Fruit fly (Drosophila melanogaster) whole organism, pupa: ENCODE data around the gene RpS21.

ENCODE experiments used
- CG10348 ChIP-seq: fragments of 200-800 bp; sonication (Bioruptor generic); IDR thresholded peaks from 2 replicates; pipeline ENCODE4 v1.3.6; 2022; ENCODE audit warnings: missing biosample characterization, missing genetic modification characterization
- CG12605 ChIP-seq: fragments of 200-800 bp; sonication (Bioruptor generic); IDR thresholded peaks from 2 replicates; pipeline ENCODE4 v1.3.6; 2022; ENCODE audit warnings: missing biosample characterization, missing genetic modification characterization
- CG13204 ChIP-seq: fragments of 200-800 bp; sonication (Bioruptor generic); optimal IDR thresholded peaks from 2 replicates; lab custom pipeline; 2018; ENCODE audit warnings: missing biosample characterization, mild to moderate bottlenecking, missing genetic modification characterization, moderate library complexity
- CG14655 ChIP-seq: fragments of 200-800 bp; sonication (Bioruptor generic); optimal IDR thresholded peaks from 3 replicates; lab custom pipeline; 2017; ENCODE audit warnings: mild to moderate bottlenecking, missing biosample characterization, missing genetic modification reagents, missing genetic modification characterization
- CG15710 ChIP-seq: fragments of 200-800 bp; sonication (Bioruptor generic); optimal IDR thresholded peaks from 2 replicates; lab custom pipeline; 2018; ENCODE audit warnings: missing biosample characterization, mild to moderate bottlenecking, missing genetic modification characterization, moderate library complexity
- CG17806 ChIP-seq: fragments of 200-800 bp; sonication (Bioruptor generic); optimal IDR thresholded peaks from 2 replicates; lab custom pipeline; 2018; ENCODE audit warnings: missing biosample characterization, mild to moderate bottlenecking, missing genetic modification characterization, moderate library complexity
- CG32121 ChIP-seq: fragments of 200-800 bp; sonication (Bioruptor generic); IDR thresholded peaks from 2 replicates; pipeline ENCODE4 v1.3.6; 2022; ENCODE audit warnings: missing biosample characterization, missing genetic modification characterization
- CG34367 ChIP-seq: fragments of 200-800 bp; sonication (Bioruptor generic); optimal IDR thresholded peaks from 2 replicates; lab custom pipeline; 2018; ENCODE audit warnings: missing biosample characterization, mild to moderate bottlenecking, missing genetic modification characterization
- CG4496 ChIP-seq: fragments of 200-800 bp; sonication (Bioruptor generic); IDR thresholded peaks from 3 replicates; pipeline ENCODE4 v1.3.6; 2022; ENCODE audit warnings: missing biosample characterization, missing genetic modification characterization
- CG8159 ChIP-seq: fragments of 200-800 bp; sonication (Bioruptor generic); optimal IDR thresholded peaks from 3 replicates; lab custom pipeline; 2018; ENCODE audit warnings: missing biosample characterization, mild to moderate bottlenecking, missing genetic modification characterization, moderate library complexity
- CG8301 ChIP-seq: fragments of 200-800 bp; sonication (Bioruptor generic); optimal IDR thresholded peaks from 2 replicates; lab custom pipeline; 2018; ENCODE audit warnings: missing biosample characterization, mild to moderate bottlenecking, missing genetic modification characterization
- CG9948 ChIP-seq: fragments of 200-800 bp; sonication (Bioruptor generic); optimal IDR thresholded peaks from 2 replicates; lab custom pipeline; 2018; ENCODE audit warnings: missing biosample characterization, mild to moderate bottlenecking, missing genetic modification characterization, moderate library complexity
- D1 ChIP-seq: fragments of 200-800 bp; sonication (Bioruptor generic); optimal IDR thresholded peaks from 2 replicates; lab custom pipeline; 2018; ENCODE audit warnings: missing biosample characterization, mild to moderate bottlenecking, missing genetic modification characterization, moderate library complexity
- EcR ChIP-seq: fragments of 200-800 bp; sonication (Bioruptor generic); optimal IDR thresholded peaks from 3 replicates; lab custom pipeline; 2019; ENCODE audit warnings: missing biosample characterization, missing genetic modification characterization, mild to moderate bottlenecking, moderate library complexity, missing genetic modification reagents
- Ets98B ChIP-seq: fragments of 200-800 bp; sonication (Bioruptor generic); IDR thresholded peaks from 2 replicates; pipeline ENCODE4 v1.3.6; 2022; ENCODE audit warnings: missing biosample characterization, missing genetic modification characterization
- Pif1A ChIP-seq: fragments of 200-800 bp; sonication (Bioruptor generic); optimal IDR thresholded peaks from 3 replicates; lab custom pipeline; 2016; ENCODE audit warnings: missing biosample characterization, missing genetic modification characterization
- Pif1B ChIP-seq: fragments of 200-800 bp; sonication (Bioruptor generic); optimal IDR thresholded peaks from 3 replicates; lab custom pipeline; 2016; ENCODE audit warnings: missing biosample characterization, missing genetic modification characterization
- Snoo ChIP-seq: fragments of 200-800 bp; sonication (Bioruptor generic); optimal IDR thresholded peaks from 3 replicates; lab custom pipeline; 2017; ENCODE audit warnings: missing biosample characterization, mild to moderate bottlenecking, missing genetic modification characterization, inconsistent platforms
- fd96Ca ChIP-seq: fragments of 200-800 bp; sonication (Bioruptor generic); IDR thresholded peaks from 3 replicates; pipeline ENCODE4 v1.3.6; 2022; ENCODE audit warnings: missing biosample characterization, missing genetic modification characterization
- gl ChIP-seq: fragments of 200-800 bp; sonication (Bioruptor generic); optimal IDR thresholded peaks from 2 replicates; lab custom pipeline; 2018; ENCODE audit warnings: missing biosample characterization, mild to moderate bottlenecking, missing genetic modification characterization
- rn ChIP-seq: fragments of 200-800 bp; sonication (Bioruptor generic); IDR thresholded peaks from 2 replicates; pipeline ENCODE4 v1.3.6; 2022; ENCODE audit warnings: missing biosample characterization, missing genetic modification characterization

RpS21 gene

dm6 chr2L:2856960-2857584 lies 1.2 kb downstream of the RpS21 start, which contains the start of gene CG2991:
TSS of gene CG2991 (plus strand) at chr2L:2857164.
- TF ChIP-seq CG8159 (tag; lab: Kevin White, UChicago) (peak; percentile 18), CG17806 (tag; lab: Kevin White, UChicago) (no peak), CG10348 (GFP tag; lab: Robert Waterston, UW) (no peak), CG32121 (GFP tag; lab: Robert Waterston, UW) (no peak), fd96Ca (GFP tag; lab: Robert Waterston, UW) (no peak), CG9948 (tag; lab: Kevin White, UChicago) (no peak), rn (no peak), CG13204 (no peak), CG8301 (no peak), Ets98B (GFP tag; lab: Robert Waterston, UW) (peak; percentile 11; the same call in 1 of the 2 replicates), Pif1A (GFP tag; lab: Kevin White, UChicago) (peak; percentile 15), CG14655 (GFP tag; lab: Kevin White, UChicago) (no peak), EcR (GFP tag; lab: Kevin White, UChicago) (peak; percentile 21), CG34367 (tag; lab: Kevin White, UChicago) (no peak), Pif1B (GFP tag; lab: Kevin White, UChicago) (peak; percentile 48), CG15710 (no peak), CG4496 (GFP tag; lab: Robert Waterston, UW) (0 out of 3 replicates have a peak, but pooled peaks have one; percentile 17), CG12605 (GFP tag; lab: Robert Waterston, UW) (no peak)

- TF ChIP-seq D1 (tag; lab: Kevin White, UChicago) = no peak
- TF ChIP-seq CG13204 = no peak
- TF ChIP-seq CG14655 (GFP tag; lab: Kevin White, UChicago) = peak; percentile 84
- TF ChIP-seq CG8301 = peak; percentile 80
- TF ChIP-seq CG12605 (GFP tag; lab: Robert Waterston, UW) = peak; percentile 65
- peak; percentile 10 for TF ChIP-seq EcR (GFP tag; lab: Kevin White, UChicago)
- TF ChIP-seq rn = peak; percentile 41; the same call in 1 of the 2 replicates
- peak; percentile 84 for TF ChIP-seq Ets98B (GFP tag; lab: Robert Waterston, UW)
- peak; percentile 84 for TF ChIP-seq fd96Ca (GFP tag; lab: Robert Waterston, UW)
- peak; percentile 48 for TF ChIP-seq CG17806 (tag; lab: Kevin White, UChicago)
- TF ChIP-seq CG8159 (tag; lab: Kevin White, UChicago) = peak; percentile 56
- no peak for TF ChIP-seq gl (tag; lab: Kevin White, UChicago)
- peak; percentile 32 for TF ChIP-seq CG34367 (tag; lab: Kevin White, UChicago)
- TF ChIP-seq CG10348 (GFP tag; lab: Robert Waterston, UW) = no peak
- peak; percentile 63 for TF ChIP-seq Snoo (tag; lab: Kevin White, UChicago)
- TF ChIP-seq CG15710 = no peak
- TF ChIP-seq Pif1B (GFP tag; lab: Kevin White, UChicago) = peak; percentile 48
- peak; percentile 83 for TF ChIP-seq CG4496 (GFP tag; lab: Robert Waterston, UW)
- TF ChIP-seq Pif1A (GFP tag; lab: Kevin White, UChicago) = peak; percentile 28
- TF ChIP-seq CG9948 (tag; lab: Kevin White, UChicago) = peak; percentile 55
- TF ChIP-seq CG32121 (GFP tag; lab: Robert Waterston, UW) = peak; percentile 81
Observed at dm6 chr2L:2857862-2858734, 2.2 kb downstream of the RpS21 start.

DNA sequence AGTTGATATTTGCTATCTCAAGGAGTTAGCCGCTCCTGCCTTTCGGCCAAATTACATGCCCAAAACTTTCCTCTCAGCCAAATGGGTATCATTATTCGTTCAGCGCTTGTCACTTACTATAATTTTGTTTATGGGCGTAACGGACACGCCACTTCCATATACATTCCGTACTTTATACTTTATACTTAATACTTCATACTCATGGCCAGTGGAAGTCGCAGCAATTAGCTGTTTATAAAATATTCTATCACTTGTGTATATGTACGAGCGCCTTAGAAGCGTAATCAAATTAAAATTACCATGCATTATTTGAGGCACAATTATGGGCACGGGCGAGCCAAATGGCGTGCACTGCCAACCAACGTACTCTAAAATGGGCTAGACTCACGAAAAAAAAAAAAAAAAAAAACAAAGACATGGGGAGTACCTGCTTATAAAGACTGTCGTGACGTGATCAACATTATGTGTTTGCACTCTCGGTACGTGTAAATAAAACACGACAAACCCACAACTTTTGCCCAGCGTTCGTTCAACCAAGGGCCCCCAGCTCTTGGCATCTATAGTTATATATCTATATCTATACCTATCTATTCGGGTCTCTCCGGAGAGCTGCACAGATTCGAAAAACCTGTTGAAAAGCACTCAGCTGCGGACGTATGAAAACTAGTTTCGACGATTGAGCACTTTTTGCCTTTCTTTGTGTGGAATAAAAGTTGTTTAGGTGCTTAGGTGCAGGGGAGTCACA lies 5.4 kb downstream of the RpS21 start:
- peak; percentile 92 for TF ChIP-seq EcR (GFP tag; lab: Kevin White, UChicago)
- TF ChIP-seq CG32121 (GFP tag; lab: Robert Waterston, UW) = 0 out of 2 replicates have a peak, but pooled peaks have one; percentile 31
- TF ChIP-seq CG8159 (tag; lab: Kevin White, UChicago) = no peak
- TF ChIP-seq fd96Ca (GFP tag; lab: Robert Waterston, UW) = peak; percentile 25; the same call in 1 of the 3 replicates

- TF ChIP-seq Pif1A (GFP tag; lab: Kevin White, UChicago) (peak; percentile 45), CG34367 (tag; lab: Kevin White, UChicago) (no peak), Snoo (tag; lab: Kevin White, UChicago) (no peak), EcR (GFP tag; lab: Kevin White, UChicago) (peak; percentile 20), CG4496 (GFP tag; lab: Robert Waterston, UW) (peak; percentile 68), CG32121 (GFP tag; lab: Robert Waterston, UW) (peak; percentile 58), CG8301 (peak; percentile 44), gl (tag; lab: Kevin White, UChicago) (peak; percentile 41), CG9948 (tag; lab: Kevin White, UChicago) (peak; percentile 19), CG10348 (GFP tag; lab: Robert Waterston, UW) (no peak), D1 (tag; lab: Kevin White, UChicago) (no peak), rn (no peak), CG15710 (no peak), Ets98B (GFP tag; lab: Robert Waterston, UW) (peak; percentile 58), CG13204 (no peak), fd96Ca (GFP tag; lab: Robert Waterston, UW) (peak; percentile 75), CG17806 (tag; lab: Kevin White, UChicago) (peak; percentile 7), CG12605 (GFP tag; lab: Robert Waterston, UW) (no peak; the same call in 1 of the 2 replicates), CG14655 (GFP tag; lab: Kevin White, UChicago) (peak; percentile 46), Pif1B (GFP tag; lab: Kevin White, UChicago) (peak; percentile 48), CG8159 (tag; lab: Kevin White, UChicago) (peak; percentile 21)
Observed at dm6 chr2L:2861885-2862620, 6.2 kb downstream of the RpS21 start.
